Worm (Caenorhabditis elegans) whole organism, L4 larva: ENCODE results near the gene F22E5.8.
"Not testable (repeated sequence)": the region's sequence is repeated elsewhere in the genome, so short reads cannot be mapped to it uniquely, and the experiment has no call there.

ENCODE experiments used
- ama-1 ChIP-seq: fragments of 150-350 bp; optimal IDR thresholded peaks from 2 replicates; lab custom pipeline; 2014; ENCODE audit warnings: inconsistent platforms, mixed read lengths
- ces-1 ChIP-seq: fragments of 150-350 bp; sonication (generic microtip); optimal IDR thresholded peaks from 4 replicates; lab custom pipeline; 2014; ENCODE audit warnings: missing biosample characterization, missing genetic modification reagents, missing genetic modification characterization
- egl-27 ChIP-seq: sonication (generic microtip); optimal IDR thresholded peaks from 3 replicates; lab custom pipeline; 2017; ENCODE audit warnings: missing biosample characterization, missing genetic modification reagents, missing genetic modification characterization
- nhr-11 ChIP-seq: fragments of 150-350 bp; optimal IDR thresholded peaks from 2 replicates; lab custom pipeline; 2014; ENCODE audit warnings: missing biosample characterization, missing genetic modification characterization
- pqm-1 ChIP-seq: sonication (generic microtip); optimal IDR thresholded peaks from 2 replicates; lab custom pipeline; 2017; ENCODE audit warnings: missing biosample characterization, missing genetic modification characterization
- unc-62 ChIP-seq, 3 experiments: fragments of 150-350 bp in 1 of 3; sonication (generic microtip); optimal IDR thresholded peaks in 2 of 3; peaks in 1 of 3; 1 replicate in 1 of 3; 2 replicates in 2 of 3; lab custom pipeline; 2014 to 2017; ENCODE audit warnings: missing biosample characterization in 3 of 3, missing genetic modification characterization in 3 of 3, missing genetic modification reagents in 3 of 3, missing genotype in 1 of 3

DNA sequence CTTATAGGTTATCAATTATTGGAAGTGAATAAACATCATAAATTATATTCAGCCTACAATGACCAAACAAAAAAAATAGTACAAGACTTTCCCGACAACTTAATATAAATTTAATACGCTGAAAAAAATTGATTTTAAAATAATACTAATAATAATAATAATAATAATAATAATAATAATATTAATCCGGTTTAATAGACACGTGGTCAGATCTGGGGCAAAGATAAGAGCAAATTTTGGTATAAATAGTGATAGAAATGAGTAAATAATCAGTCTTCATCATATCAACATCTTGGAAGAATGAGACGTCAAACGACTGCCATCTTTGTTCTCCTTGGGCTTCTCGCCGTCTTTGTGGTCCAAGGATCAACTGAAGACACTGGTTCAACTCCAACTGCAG is 23.2 kb upstream of the F22E5.8 start, which contains the start of gene msrp-5:
- TF ChIP-seq ama-1 (lab: Kevin White, UChicago); egl-27 (tag; lab: Kevin White, UChicago); ces-1 (GFP tag; lab: Kevin White, UChicago); unc-62 (GFP tag; optimal IDR thresholded peaks at IDR 0.05 in 1 of 2; lab: Kevin White, UChicago); unc-62 (tag; optimal IDR thresholded peaks at IDR 0.05; lab: Kevin White, UChicago); nhr-11; pqm-1 (tag; lab: Kevin White, UChicago): not testable (repeated sequence)
